Fruit fly (Drosophila melanogaster): ENCODE results near the gene CG11151.

The CG11151 gene

DNA sequence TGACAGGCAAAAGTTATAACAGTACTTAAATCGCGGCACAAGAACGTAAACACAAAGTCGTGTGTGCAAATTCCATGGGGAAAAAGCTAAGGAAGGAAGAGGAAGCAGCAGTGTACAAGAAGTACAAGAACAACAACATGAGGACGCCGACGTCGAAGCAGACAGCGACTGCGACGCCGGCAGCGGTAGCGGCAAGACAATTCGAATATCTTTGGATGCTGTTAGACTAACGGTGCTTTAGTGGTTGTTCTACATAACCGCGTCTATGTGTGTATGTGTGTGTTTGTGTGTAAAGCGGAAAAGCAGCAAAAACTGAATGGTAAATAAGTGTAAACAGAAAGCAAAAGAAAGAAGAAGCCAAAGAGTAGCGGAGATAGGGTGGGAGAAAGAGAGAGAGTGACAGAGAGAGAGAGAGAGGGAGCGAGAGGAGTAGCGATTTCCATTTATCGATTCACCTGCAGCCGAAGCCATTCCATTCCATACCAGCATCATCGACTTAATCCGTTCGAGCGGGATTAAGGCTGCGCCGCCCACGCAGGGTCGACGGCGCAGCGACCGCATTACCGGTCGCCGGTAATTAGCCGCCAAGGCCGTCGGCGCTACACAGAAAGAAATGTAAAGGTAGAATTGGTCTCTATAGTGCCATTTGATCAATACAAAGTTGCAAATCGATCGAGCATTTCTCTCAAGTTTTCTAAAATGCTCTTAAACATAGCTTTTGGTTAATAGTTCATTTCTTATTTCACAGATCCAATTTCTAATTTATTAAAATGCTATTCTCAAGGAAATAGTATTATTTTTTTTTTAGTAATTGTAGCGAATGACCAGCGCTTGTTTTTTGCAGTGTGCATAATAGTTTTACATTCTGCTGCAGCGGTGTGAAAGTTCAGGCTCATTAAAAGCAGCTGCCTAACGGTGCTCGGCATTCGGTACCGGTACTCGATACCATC is 44.7 kb downstream of the CG11151 start (continued):
- TF ChIP-seq grau (tag; optimal IDR thresholded peaks at IDR 0.05), result peak; percentile 49
- TF ChIP-seq B-H2 (GFP tag; optimal IDR thresholded peaks at IDR 0.05), result no peak
- peak; percentile 11 for TF ChIP-seq Antp (GFP tag; optimal IDR thresholded peaks at IDR 0.05)
- TF ChIP-seq Deaf1 (tag; optimal IDR thresholded peaks at IDR 0.05), result no peak
- no peak for TF ChIP-seq mirr (GFP tag; optimal IDR thresholded peaks at IDR 0.05)
- peak; percentile 61 for TF ChIP-seq Asciz (GFP tag; optimal IDR thresholded peaks at IDR 0.05)
- no peak for TF ChIP-seq CG7928 (GFP tag; optimal IDR thresholded peaks at IDR 0.05)
- no peak for TF ChIP-seq CG18011 (GFP tag; optimal IDR thresholded peaks at IDR 0.05)
- 0 out of 2 replicates have a peak, but pooled peaks have one; percentile 13 for TF ChIP-seq CG9932 (GFP tag; IDR thresholded peaks at IDR 0.05)
- no peak for TF ChIP-seq Usf (GFP tag; optimal IDR thresholded peaks at IDR 0.05)
- TF ChIP-seq gsb-n (tag; optimal IDR thresholded peaks at IDR 0.05), result no peak
- TF ChIP-seq prd (optimal IDR thresholded peaks at IDR 0.05), result no peak
- peak; percentile 34; the same call in 2 of the 3 replicates for TF ChIP-seq prd (GFP tag; IDR thresholded peaks at IDR 0.05)
- peak; percentile 81 for TF ChIP-seq dmrt99B (tag; optimal IDR thresholded peaks at IDR 0.05)
- TF ChIP-seq CG11247 (GFP tag; IDR thresholded peaks at IDR 0.05), result no peak
- no peak for TF ChIP-seq CG30020 (tag; optimal IDR thresholded peaks at IDR 0.05)
- peak; percentile 69 for TF ChIP-seq Xbp1 (GFP tag; optimal IDR thresholded peaks at IDR 0.05)
- TF ChIP-seq ftz-f1 (GFP tag; optimal IDR thresholded peaks at IDR 0.05), result peak; percentile 12
- no peak for TF ChIP-seq sob (GFP tag; IDR thresholded peaks at IDR 0.05)
- peak; percentile 63 for TF ChIP-seq cg (GFP tag; optimal IDR thresholded peaks at IDR 0.05)
- TF ChIP-seq Fer1 (GFP tag; optimal IDR thresholded peaks at IDR 0.05), result peak; percentile 18
- TF ChIP-seq Dek (tag; optimal IDR thresholded peaks at IDR 0.05), result peak; percentile 27
- peak; percentile 38 for TF ChIP-seq CG9817 (tag; optimal IDR thresholded peaks at IDR 0.05)
- peak; percentile 6 for TF ChIP-seq CG17802 (tag; optimal IDR thresholded peaks at IDR 0.05)
- TF ChIP-seq GATAe (GFP tag; conservative IDR thresholded peaks at IDR 0.05), result no peak
- peak; percentile 28 for TF ChIP-seq CG18476 (GFP tag; optimal IDR thresholded peaks at IDR 0.05)
- TF ChIP-seq ems (GFP tag; optimal IDR thresholded peaks at IDR 0.05), result peak; percentile 44
- peak; percentile 66 for TF ChIP-seq Drgx (GFP tag; IDR thresholded peaks at IDR 0.05)
- no peak for TF ChIP-seq CG12769 (tag; optimal IDR thresholded peaks at IDR 0.05)
- peak; percentile 5 for TF ChIP-seq trh (GFP tag; optimal IDR thresholded peaks at IDR 0.05)
- TF ChIP-seq corto (GFP tag; optimal IDR thresholded peaks at IDR 0.05), result no peak
- peak; percentile 59 for TF ChIP-seq ind (GFP tag; optimal IDR thresholded peaks at IDR 0.05)
- peak; percentile 27 for TF ChIP-seq CG10267 (tag; optimal IDR thresholded peaks at IDR 0.05)
- TF ChIP-seq dimm (GFP tag; IDR thresholded peaks at IDR 0.05), result no peak
- peak; percentile 77 for TF ChIP-seq sd (tag; optimal IDR thresholded peaks at IDR 0.05)
- peak; percentile 14 for TF ChIP-seq CG8924 (tag; optimal IDR thresholded peaks at IDR 0.05)
- TF ChIP-seq CG10543 (GFP tag; optimal IDR thresholded peaks at IDR 0.05), result no peak
- TF ChIP-seq CG33557 (GFP tag; optimal IDR thresholded peaks at IDR 0.05), result no peak
- no peak for TF ChIP-seq her (GFP tag; optimal IDR thresholded peaks at IDR 0.05)
- TF ChIP-seq insv (GFP tag; optimal IDR thresholded peaks at IDR 0.05), result no peak
- no peak for TF ChIP-seq ap (GFP tag; IDR thresholded peaks at IDR 0.05)
- peak; percentile 45 for TF ChIP-seq slbo (GFP tag; IDR thresholded peaks at IDR 0.05)
- TF ChIP-seq CG30431 (GFP tag; optimal IDR thresholded peaks at IDR 0.05), result no peak
- no peak for TF ChIP-seq CG14965 (GFP tag; optimal IDR thresholded peaks at IDR 0.05; ENCODE audit: borderline replicate concordance)
- TF ChIP-seq CG8290 (GFP tag; optimal IDR thresholded peaks at IDR 0.05), result no peak
- no peak for TF ChIP-seq CG8290 (tag; optimal IDR thresholded peaks at IDR 0.05)
- no peak for TF ChIP-seq CG4617 (GFP tag; optimal IDR thresholded peaks at IDR 0.05; ENCODE audit: borderline replicate concordance)
- TF ChIP-seq Abd-B (GFP tag; optimal IDR thresholded peaks at IDR 0.05), result peak; percentile 1
- TF ChIP-seq tin (GFP tag; optimal IDR thresholded peaks at IDR 0.05), result peak; percentile 45
